Worm (Caenorhabditis elegans): ENCODE measurements around the gene R107.5.
A peak's percentile ranks its signal among the peaks of the same experiment; 100 is the strongest.

Gene R107.5

DNA sequence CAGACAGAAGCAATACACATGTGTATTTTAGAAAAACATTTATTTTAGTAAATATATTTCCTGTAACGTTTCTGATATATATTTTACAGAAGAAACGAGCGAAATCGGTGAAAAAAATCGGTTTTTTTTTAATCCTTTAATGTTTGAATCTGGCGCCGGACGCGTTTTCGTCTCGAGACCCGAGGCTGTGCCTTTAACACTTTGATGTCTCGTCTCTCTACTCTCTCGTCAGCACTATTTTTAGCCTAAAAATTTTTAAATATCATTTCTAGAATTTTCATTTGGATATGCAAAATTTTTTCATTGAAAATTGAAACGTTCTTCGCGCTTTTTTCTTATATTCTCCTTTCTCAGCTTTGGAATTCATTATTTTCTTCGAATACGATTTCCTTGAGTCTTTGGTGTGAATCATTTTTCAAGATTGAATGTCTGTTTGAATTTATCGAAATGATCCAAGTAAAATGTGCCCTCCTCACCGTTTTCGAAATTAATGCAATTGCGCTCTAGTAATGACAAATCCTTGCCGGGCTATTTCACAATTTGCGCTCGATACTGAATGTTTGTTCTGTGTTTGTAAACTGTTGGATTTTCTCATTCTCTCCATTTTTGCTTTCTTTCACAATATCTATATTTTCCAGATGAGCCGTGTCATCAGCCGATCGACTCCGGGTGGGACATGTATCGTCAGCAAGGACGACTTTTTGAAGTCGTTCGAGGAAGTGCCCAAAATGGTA lies 991 bp upstream of the R107.5 start, which contains the start of gene cls-2 (continued):
- TF ChIP-seq ztf-26 (tag; optimal IDR thresholded peaks at IDR 0.05) (no peak), snpc-3.4 (tag; optimal IDR thresholded peaks at IDR 0.05) (peak; percentile 41), hlh-12 (tag; optimal IDR thresholded peaks at IDR 0.05) (no peak), madf-10 (tag; optimal IDR thresholded peaks at IDR 0.05) (no peak), nhr-120 (GFP tag; IDR thresholded peaks at IDR 0.05) (no peak), lag-1 (GFP tag; IDR thresholded peaks at IDR 0.05) (no peak), F52B5.7 (tag; optimal IDR thresholded peaks at IDR 0.05) (no peak), snpc-1.3 (tag; optimal IDR thresholded peaks at IDR 0.05; ENCODE audit: insufficient read depth) (peak; percentile 43), B0019.2 (GFP tag; conservative IDR thresholded peaks at IDR 0.05) (no peak), lin-35 (GFP tag; optimal IDR thresholded peaks at IDR 0.05) (no peak), ceh-100 (GFP tag; IDR thresholded peaks at IDR 0.05) (no peak), dox-1 (GFP tag; IDR thresholded peaks at IDR 0.05) (no peak; the same call in 1 of the 2 replicates), unc-62 (GFP tag; optimal IDR thresholded peaks at IDR 0.05) (no peak), T26A5.8 (tag; optimal IDR thresholded peaks at IDR 0.05) (no peak), snpc-1.1 (tag; optimal IDR thresholded peaks at IDR 0.05; ENCODE audit: insufficient read depth) (peak; percentile 6), efl-1 (GFP tag; optimal IDR thresholded peaks at IDR 0.05) (peak; percentile 72), Y95B8A.8 (GFP tag; IDR thresholded peaks at IDR 0.05) (no peak), madf-8 (GFP tag; conservative IDR thresholded peaks at IDR 0.05) (peak; percentile 39), egrh-3 (GFP tag; IDR thresholded peaks at IDR 0.05) (no peak), sdz-38 (tag; optimal IDR thresholded peaks at IDR 0.05) (no peak), lsy-27 (tag; optimal IDR thresholded peaks at IDR 0.05; ENCODE audit: borderline replicate concordance, insufficient read depth) (no peak), lin-54 (GFP tag; optimal IDR thresholded peaks at IDR 0.05) (peak; percentile 66), lsl-1 (GFP tag; optimal IDR thresholded peaks at IDR 0.05) (peak; percentile 50), ets-4 (GFP tag; optimal IDR thresholded peaks at IDR 0.05) (no peak), akir-1 (GFP tag; optimal IDR thresholded peaks at IDR 0.05) (no peak), ztf-22 (GFP tag; optimal IDR thresholded peaks at IDR 0.05) (no peak), ceh-79 (tag; optimal IDR thresholded peaks at IDR 0.05) (no peak), zim-3 (tag; optimal IDR thresholded peaks at IDR 0.05) (no peak), snpc-4 (GFP tag; optimal IDR thresholded peaks at IDR 0.05) (no peak), snpc-4 (tag; optimal IDR thresholded peaks at IDR 0.05) (no peak), nfyb-1 (GFP tag; IDR thresholded peaks at IDR 0.05) (no peak), F39B2.1 (GFP tag; IDR thresholded peaks at IDR 0.05) (no peak), B0035.1 (tag; optimal IDR thresholded peaks at IDR 0.05) (no peak), bed-2 (GFP tag; IDR thresholded peaks at IDR 0.05) (no peak), ceh-27 (GFP tag; optimal IDR thresholded peaks at IDR 0.05) (no peak), pbrm-1 (GFP tag; IDR thresholded peaks at IDR 0.05) (no peak), ztf-6 (GFP tag; IDR thresholded peaks at IDR 0.05) (no peak), hmg-1.2 (GFP tag; IDR thresholded peaks at IDR 0.05) (no peak), dpff-1 (tag; optimal IDR thresholded peaks at IDR 0.05) (no peak)

ce11 chrIII:9053263-9053662 lies 327 bp downstream of the R107.5 start:
- TF ChIP-seq fkh-3 (tag; optimal IDR thresholded peaks at IDR 0.05) (no peak), atf-7 (tag; optimal IDR thresholded peaks at IDR 0.05) (no peak), lin-26 (GFP tag; IDR thresholded peaks at IDR 0.05) (peak; percentile 19; the same call in 1 of the 2 replicates), hlh-26 (GFP tag; conservative IDR thresholded peaks at IDR 0.05) (no peak), lir-1 (GFP tag; conservative IDR thresholded peaks at IDR 0.05) (no peak), rpc-1 (optimal IDR thresholded peaks at IDR 0.05) (no peak), rpc-1 (tag; optimal IDR thresholded peaks at IDR 0.05) (no peak), T07F8.4 (tag; optimal IDR thresholded peaks at IDR 0.05) (no peak), F49E8.2 (tag; optimal IDR thresholded peaks at IDR 0.05; ENCODE audit: insufficient read depth) (no peak), tbp1 (GFP tag; optimal IDR thresholded peaks at IDR 0.05) (peak; percentile 11), ets-4 (GFP tag; optimal IDR thresholded peaks at IDR 0.05) (no peak), gei-17 (GFP tag; optimal IDR thresholded peaks at IDR 0.05) (no peak), madf-10 (tag; optimal IDR thresholded peaks at IDR 0.05) (no peak)

Measured in whole organism, young adult.